Fruit fly (Drosophila melanogaster): Measurements from ENCODE around the gene CG14711.
A peak's percentile ranks its signal among the peaks of the same experiment; 100 is the strongest.

CG14711 gene

DNA sequence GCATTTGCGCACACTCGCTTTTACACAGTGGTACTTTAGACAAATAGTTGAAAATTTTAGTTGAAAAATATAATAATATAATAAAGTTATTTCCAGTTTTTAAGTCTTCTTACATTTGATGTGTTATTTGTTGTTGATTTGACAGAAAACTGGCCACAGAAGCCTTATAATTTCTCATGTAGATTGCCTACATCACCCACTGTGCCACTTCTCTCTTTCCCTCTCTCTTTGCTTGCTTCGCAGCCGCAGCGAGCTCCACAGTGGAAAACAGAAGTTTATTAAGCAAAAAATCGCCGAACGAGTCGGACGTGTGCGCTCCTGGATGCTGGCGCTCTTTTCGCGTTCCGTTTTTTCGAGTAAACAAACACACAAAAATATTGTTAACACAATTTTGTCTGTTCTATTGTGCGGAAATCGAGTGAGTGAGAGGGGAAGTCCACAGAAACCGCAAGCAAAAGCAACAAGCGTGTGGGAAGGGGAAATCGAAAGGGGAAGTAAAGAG, 32.8 kb downstream of the CG14711 start, which contains the start of gene CG42327 (continued):
- TF ChIP-seq slbo (GFP tag; IDR thresholded peaks at IDR 0.05) (peak; percentile 90), CG7357 (GFP tag; IDR thresholded peaks at IDR 0.05) (peak; percentile 77; the same call in 2 of the 3 replicates), CG15514 (GFP tag; optimal IDR thresholded peaks at IDR 0.05) (peak; percentile 84), chn (GFP tag; optimal IDR thresholded peaks at IDR 0.05) (peak; percentile 92), Ets97D (GFP tag; optimal IDR thresholded peaks at IDR 0.05) (peak; percentile 45), CG3407 (GFP tag; optimal IDR thresholded peaks at IDR 0.05) (peak; percentile 95), CG8924 (tag; optimal IDR thresholded peaks at IDR 0.05) (peak; percentile 95), CG14014 (GFP tag; IDR thresholded peaks at IDR 0.05) (peak; percentile 90), ham (GFP tag; IDR thresholded peaks at IDR 0.05) (0 out of 2 replicates have a peak, but pooled peaks have one; percentile 54), CG5953 (GFP tag; IDR thresholded peaks at IDR 0.05) (peak; percentile 98), Rfx (GFP tag; IDR thresholded peaks at IDR 0.05) (peak; percentile 90), run (tag; optimal IDR thresholded peaks at IDR 0.05) (peak; percentile 92), sug (tag; optimal IDR thresholded peaks at IDR 0.05) (peak; percentile 69), CG13624 (GFP tag; optimal IDR thresholded peaks at IDR 0.05) (peak; percentile 52), Opbp (GFP tag; IDR thresholded peaks at IDR 0.05; ENCODE audit: partially characterized antibody) (0 out of 3 replicates have a peak, but pooled peaks have one; percentile 43), trem (tag; optimal IDR thresholded peaks at IDR 0.05) (peak; percentile 91), zen2 (GFP tag; IDR thresholded peaks at IDR 0.05; ENCODE audit: partially characterized antibody) (no peak), Atf6 (GFP tag; IDR thresholded peaks at IDR 0.05) (peak; percentile 91), CG9609 (GFP tag; optimal IDR thresholded peaks at IDR 0.05) (peak; percentile 79), Vsx1 (GFP tag; optimal IDR thresholded peaks at IDR 0.05) (peak; percentile 91), wor (GFP tag; IDR thresholded peaks at IDR 0.05) (peak; percentile 93), Hr78 (GFP tag; optimal IDR thresholded peaks at IDR 0.05) (peak in 1 of 2 experiments; percentile 83), ems (GFP tag; optimal IDR thresholded peaks at IDR 0.05) (peak; percentile 85), Jarid2 (GFP tag; optimal IDR thresholded peaks at IDR 0.05) (peak; percentile 89), Stat92E (GFP tag; optimal IDR thresholded peaks at IDR 0.05) (peak in 1 of 3 experiments; percentile 77), GATAe (GFP tag; conservative IDR thresholded peaks at IDR 0.05) (peak; percentile 45; the same call in 1 of the 2 replicates), Usf (GFP tag; optimal IDR thresholded peaks at IDR 0.05) (peak; percentile 61), kay (GFP tag; optimal IDR thresholded peaks at IDR 0.05) (peak; percentile 82), bcd (GFP tag; optimal IDR thresholded peaks at IDR 0.05) (peak; percentile 94), ttk (GFP tag; IDR thresholded peaks at IDR 0.05) (peak; percentile 93), CG2120 (GFP tag; optimal IDR thresholded peaks at IDR 0.05) (peak; percentile 82), bigmax (GFP tag; optimal IDR thresholded peaks at IDR 0.05) (peak; percentile 24), slp2 (GFP tag; optimal IDR thresholded peaks at IDR 0.05) (peak; percentile 86), CG34422 (GFP tag; IDR thresholded peaks at IDR 0.05) (peak; percentile 96), chinmo (GFP tag; IDR thresholded peaks at IDR 0.05; ENCODE audit: partially characterized antibody) (peak; percentile 86; the same call in 2 of the 4 replicates), CG31224 (GFP tag; IDR thresholded peaks at IDR 0.05) (peak; percentile 83), Bteb2 (GFP tag; optimal IDR thresholded peaks at IDR 0.05) (peak; percentile 68), CG10543 (GFP tag; optimal IDR thresholded peaks at IDR 0.05) (peak; percentile 80), CG18764 (GFP tag; optimal IDR thresholded peaks at IDR 0.05) (peak; percentile 90), CG15073 (GFP tag; optimal IDR thresholded peaks at IDR 0.05) (peak; percentile 26), gsb-n (tag; optimal IDR thresholded peaks at IDR 0.05) (peak; percentile 97), yki (optimal IDR thresholded peaks at IDR 0.05) (no peak), schlank (tag; optimal IDR thresholded peaks at IDR 0.05) (peak; percentile 8), da (GFP tag; optimal IDR thresholded peaks at IDR 0.05) (peak; percentile 10), MBD-R2 (GFP tag; IDR thresholded peaks at IDR 0.05) (peak; percentile 67), CG12071 (GFP tag; optimal IDR thresholded peaks at IDR 0.05) (peak; percentile 79), hth (optimal IDR thresholded peaks at IDR 0.05) (no peak), gcm2 (GFP tag; optimal IDR thresholded peaks at IDR 0.05) (peak; percentile 85), CG14710 (tag; optimal IDR thresholded peaks at IDR 0.05) (peak; percentile 91), chm (GFP tag; IDR thresholded peaks at IDR 0.05) (peak; percentile 98)

Measured in whole organism, embryonic.